Worm (Caenorhabditis elegans) whole organism, mixed stage, embryonic: ENCODE measurements around the gene T19D12.5.

Experiments
- M03D4.4 ChIP-seq: sonication (generic microtip); optimal IDR thresholded peaks from 2 replicates; lab custom pipeline; 2017; ENCODE audit warnings: mild to moderate bottlenecking, missing genetic modification characterization, missing compliant biosample characterization
- blmp-1 ChIP-seq: fragments of 150-350 bp; optimal IDR thresholded peaks from 2 replicates; lab custom pipeline; 2014; ENCODE audit warnings: missing biosample characterization, missing genetic modification characterization
- cnd-1 ChIP-seq: fragments of 200-800 bp; sonication (Bioruptor generic); optimal IDR thresholded peaks from 2 replicates; lab custom pipeline; 2018; ENCODE audit warnings: mild to moderate bottlenecking, missing genetic modification characterization, missing compliant biosample characterization
- elt-1 ChIP-seq: sonication (generic microtip); optimal IDR thresholded peaks from 2 replicates; lab custom pipeline; 2017; ENCODE audit warnings: missing genetic modification characterization, mild to moderate bottlenecking, missing compliant biosample characterization, antibody characterized with exemption, moderate library complexity, borderline replicate concordance; ENCODE audit not compliant: insufficient read depth
- elt-3 ChIP-seq: fragments of 150-350 bp; optimal IDR thresholded peaks from 2 replicates; lab custom pipeline; 2014; ENCODE audit warnings: missing biosample characterization, missing genetic modification characterization
- flh-1 ChIP-seq: fragments of 200-800 bp; sonication (Bioruptor generic); optimal IDR thresholded peaks from 2 replicates; lab custom pipeline; 2018; ENCODE audit warnings: mild to moderate bottlenecking, missing genetic modification characterization, moderate library complexity, missing compliant biosample characterization
- ham-2 ChIP-seq: fragments of 200-800 bp; sonication (Bioruptor generic); optimal IDR thresholded peaks from 2 replicates; lab custom pipeline; 2018; ENCODE audit warnings: mild to moderate bottlenecking, missing genetic modification characterization, missing compliant biosample characterization
- hlh-1 ChIP-seq: fragments of 150-350 bp; optimal IDR thresholded peaks from 2 replicates; lab custom pipeline; 2014; ENCODE audit warnings: missing biosample characterization, missing genetic modification reagents, missing genetic modification characterization
- lin-13 ChIP-seq: fragments of 150-350 bp; optimal IDR thresholded peaks from 2 replicates; lab custom pipeline; 2014; ENCODE audit warnings: missing biosample characterization, missing genetic modification characterization
- lin-32 ChIP-seq: fragments of 200-800 bp; sonication (Bioruptor generic); optimal IDR thresholded peaks from 2 replicates; lab custom pipeline; 2018; ENCODE audit warnings: mild to moderate bottlenecking, missing genetic modification characterization, missing compliant biosample characterization
- lsy-2 ChIP-seq: fragments of 150-350 bp; optimal IDR thresholded peaks from 2 replicates; lab custom pipeline; 2014; ENCODE audit warnings: missing biosample characterization, missing genetic modification characterization
- mep-1 ChIP-seq: fragments of 150-350 bp; optimal IDR thresholded peaks from 2 replicates; lab custom pipeline; 2017; ENCODE audit warnings: missing biosample characterization, missing genetic modification reagents, missing genetic modification characterization, inconsistent platforms
- mls-2 ChIP-seq: sonication (generic microtip); optimal IDR thresholded peaks from 2 replicates; lab custom pipeline; 2016; ENCODE audit warnings: mild to moderate bottlenecking, missing genetic modification characterization, moderate library complexity, missing compliant biosample characterization
- nhr-12 ChIP-seq: fragments of 150-350 bp; optimal IDR thresholded peaks from 2 replicates; lab custom pipeline; 2014; ENCODE audit warnings: missing biosample characterization, missing genetic modification characterization
- nhr-28 ChIP-seq: fragments of 150-350 bp; optimal IDR thresholded peaks from 2 replicates; lab custom pipeline; 2014; ENCODE audit warnings: missing biosample characterization, missing genetic modification characterization
- pha-4 ChIP-seq: fragments of 150-350 bp; optimal IDR thresholded peaks from 2 replicates; lab custom pipeline; 2018; ENCODE audit warnings: missing biosample characterization, missing genetic modification reagents, missing genetic modification characterization
- sem-2 ChIP-seq: fragments of 200-800 bp; sonication (Bioruptor generic); optimal IDR thresholded peaks from 2 replicates; lab custom pipeline; 2018; ENCODE audit warnings: mild to moderate bottlenecking, missing genetic modification characterization, missing compliant biosample characterization
- snpc-4 ChIP-seq: fragments of 150-350 bp; optimal IDR thresholded peaks from 2 replicates; lab custom pipeline; 2014; ENCODE audit warnings: missing biosample characterization, missing genetic modification characterization
- sptf-1 ChIP-seq: sonication (generic microtip); optimal IDR thresholded peaks from 2 replicates; lab custom pipeline; 2017; ENCODE audit warnings: mild to moderate bottlenecking, missing genetic modification characterization, moderate library complexity, missing compliant biosample characterization
- tbx-8 ChIP-seq: fragments of 200-800 bp; sonication (Bioruptor generic); optimal IDR thresholded peaks from 2 replicates; lab custom pipeline; 2018; ENCODE audit warnings: mild to moderate bottlenecking, missing genetic modification characterization, moderate library complexity, missing compliant biosample characterization
- unc-120 ChIP-seq: sonication (generic microtip); optimal IDR thresholded peaks from 2 replicates; lab custom pipeline; 2017; ENCODE audit warnings: missing genetic modification characterization, missing compliant biosample characterization; ENCODE audit not compliant: poor library complexity, severe bottlenecking
- unc-39 ChIP-seq: fragments of 150-350 bp; optimal IDR thresholded peaks from 2 replicates; lab custom pipeline; 2014; ENCODE audit warnings: missing biosample characterization, missing genetic modification characterization
- unc-62 ChIP-seq: fragments of 150-350 bp; optimal IDR thresholded peaks from 2 replicates; lab custom pipeline; 2014; ENCODE audit warnings: missing biosample characterization, missing genetic modification reagents, missing genetic modification characterization
- zip-8 ChIP-seq: fragments of 150-350 bp; optimal IDR thresholded peaks from 2 replicates; lab custom pipeline; 2014; ENCODE audit warnings: missing biosample characterization, missing genetic modification characterization
- ztf-11 ChIP-seq: fragments of 150-350 bp; optimal IDR thresholded peaks from 2 replicates; lab custom pipeline; 2014; ENCODE audit warnings: missing biosample characterization, missing genetic modification characterization

Gene T19D12.5

ce11 chrII:6619007-6619406 lies 17.0 kb downstream of the T19D12.5 start:
- no peak for TF ChIP-seq elt-3
- TF ChIP-seq nhr-28 (tag; lab: Kevin White, UChicago): no peak
- TF ChIP-seq snpc-4 (tag; lab: Kevin White, UChicago): no peak
- no peak for TF ChIP-seq elt-1 (tag; lab: Kevin White, UChicago)
- TF ChIP-seq lin-32 (GFP tag; lab: Kevin White, UChicago): no peak

- TF ChIP-seq lsy-2 (no peak), zip-8 (tag; lab: Kevin White, UChicago) (no peak), M03D4.4 (tag; lab: Kevin White, UChicago) (no peak), sptf-1 (tag; lab: Kevin White, UChicago) (no peak), flh-1 (no peak), mep-1 (no peak), unc-62 (no peak), cnd-1 (tag; lab: Kevin White, UChicago) (no peak), snpc-4 (tag; lab: Kevin White, UChicago) (no peak), lin-13 (tag; lab: Kevin White, UChicago) (no peak), sem-2 (GFP tag; lab: Kevin White, UChicago) (no peak), hlh-1 (tag; lab: Kevin White, UChicago) (no peak)
Observed at ce11 chrII:6616770-6617169, 19.3 kb downstream of the T19D12.5 start, which contains the start of gene klf-3. Gene klf-3, plus strand, starts transcription at chrII:6616878.

- TF ChIP-seq elt-1 (tag; lab: Kevin White, UChicago) (no peak), tbx-8 (no peak), blmp-1 (no peak), pha-4 (tag; lab: Kevin White, UChicago) (no peak), unc-120 (tag; lab: Kevin White, UChicago) (no peak)
- TF ChIP-seq, all 35 proteins: peak for 0
Observed at ce11 chrII:6616135-6616534, 19.9 kb downstream of the T19D12.5 start.

- TF ChIP-seq lsy-2: no peak
- no peak for TF ChIP-seq nhr-12 (tag; lab: Kevin White, UChicago)
- no peak for TF ChIP-seq lin-32 (GFP tag; lab: Kevin White, UChicago)
- TF ChIP-seq tbx-8: no peak
- TF ChIP-seq ham-2: no peak
- no peak for TF ChIP-seq ztf-11
- TF ChIP-seq sptf-1 (tag; lab: Kevin White, UChicago): no peak
Observed at ce11 chrII:6615232-6616029, 20.6 kb downstream of the T19D12.5 start.

- no peak for TF ChIP-seq sptf-1 (tag; lab: Kevin White, UChicago)
- TF ChIP-seq lin-13 (tag; lab: Kevin White, UChicago): no peak
- TF ChIP-seq ztf-11: no peak
- no peak for TF ChIP-seq M03D4.4 (tag; lab: Kevin White, UChicago)
- no peak for TF ChIP-seq mls-2 (tag; lab: Kevin White, UChicago)
Observed at ce11 chrII:6614500-6614899, 21.5 kb downstream of the T19D12.5 start.

ce11 chrII:6612544-6612943 lies 23.5 kb downstream of the T19D12.5 start:
- TF ChIP-seq unc-39 (tag; lab: Kevin White, UChicago) (no peak), M03D4.4 (tag; lab: Kevin White, UChicago) (no peak)

- TF ChIP-seq M03D4.4 (tag; lab: Kevin White, UChicago): no peak
- TF ChIP-seq elt-1 (tag; lab: Kevin White, UChicago): peak; percentile 4
Observed at ce11 chrII:6610262-6610661, 25.8 kb downstream of the T19D12.5 start.
